Fruit fly (Drosophila melanogaster): Measurements from ENCODE around the gene CG3588.

Gene CG3588

DNA sequence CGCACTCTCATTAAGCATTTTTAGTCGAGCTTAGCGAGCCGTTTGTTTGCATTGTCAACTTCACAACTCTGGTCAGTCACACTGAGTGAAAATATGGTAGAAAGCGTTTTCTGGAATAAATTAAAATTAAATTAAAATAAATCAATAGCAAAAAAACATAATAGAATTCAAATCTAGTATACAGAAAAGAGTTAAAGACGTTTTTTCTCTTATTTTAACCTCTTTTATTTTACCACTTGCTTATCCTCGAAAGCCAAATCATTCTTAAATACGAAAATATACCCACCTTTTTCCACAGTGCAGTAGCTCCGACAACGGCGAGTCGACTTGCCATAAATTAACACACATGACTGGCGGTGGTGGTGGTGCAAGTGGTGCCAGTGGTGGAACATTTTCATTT is 32.1 kb downstream of the CG3588 start:
- TF ChIP-seq h (optimal IDR thresholded peaks at IDR 0.05) = no peak

DNA sequence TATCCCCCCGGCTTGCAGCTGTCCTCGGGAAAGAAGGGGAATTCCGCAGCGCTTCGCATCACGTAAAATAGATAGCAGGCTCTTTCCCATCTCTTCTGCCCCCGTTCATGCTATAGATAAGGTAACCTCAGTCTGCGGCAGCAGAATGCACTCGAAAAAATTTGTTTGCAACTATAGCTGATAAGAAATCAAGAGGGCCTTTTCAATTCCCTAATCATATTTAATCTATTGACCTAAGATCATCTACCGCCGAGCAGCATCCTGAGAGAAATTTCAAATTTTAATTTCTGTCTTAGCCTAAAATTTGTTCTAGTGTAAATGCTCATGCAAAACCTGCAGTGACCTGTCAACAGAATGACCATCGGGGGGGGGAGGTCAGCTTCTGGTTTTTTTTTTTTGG is 37.1 kb downstream of the CG3588 start:
- no peak for TF ChIP-seq psq (optimal IDR thresholded peaks at IDR 0.05)
- no peak for TF ChIP-seq h (optimal IDR thresholded peaks at IDR 0.05)
- TF ChIP-seq Myc (optimal IDR thresholded peaks at IDR 0.05) = no peak
- no peak for TF ChIP-seq Sin3A (optimal IDR thresholded peaks at IDR 0.05)
- TF ChIP-seq insv (optimal IDR thresholded peaks at IDR 0.05) = no peak
- TF ChIP-seq ttk (optimal IDR thresholded peaks at IDR 0.05) = no peak

DNA sequence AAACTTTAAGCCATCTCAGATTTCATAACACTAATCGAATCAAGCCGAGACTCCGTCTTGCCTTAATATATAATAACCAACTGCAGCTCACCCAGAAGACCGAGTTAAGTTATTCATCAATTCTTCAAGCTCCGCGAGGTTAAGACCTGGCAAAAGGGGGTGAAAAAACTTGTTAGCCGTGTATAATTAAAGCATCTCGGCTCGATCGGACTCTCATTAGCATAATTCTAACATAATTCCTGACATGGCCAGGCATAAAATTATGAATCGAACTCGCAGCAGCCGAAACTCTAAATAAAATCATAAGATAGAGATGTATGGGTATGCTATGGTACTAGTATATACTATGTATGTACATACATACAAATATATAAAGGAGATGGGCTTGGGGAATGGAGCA is 43.6 kb downstream of the CG3588 start:
- no peak for TF ChIP-seq Myc (optimal IDR thresholded peaks at IDR 0.05)
- TF ChIP-seq ttk (optimal IDR thresholded peaks at IDR 0.05) = no peak
- no peak for TF ChIP-seq insv (optimal IDR thresholded peaks at IDR 0.05)
- TF ChIP-seq psq (optimal IDR thresholded peaks at IDR 0.05) = no peak
- no peak for TF ChIP-seq h (optimal IDR thresholded peaks at IDR 0.05)
- TF ChIP-seq Sin3A (optimal IDR thresholded peaks at IDR 0.05) = no peak

DNA sequence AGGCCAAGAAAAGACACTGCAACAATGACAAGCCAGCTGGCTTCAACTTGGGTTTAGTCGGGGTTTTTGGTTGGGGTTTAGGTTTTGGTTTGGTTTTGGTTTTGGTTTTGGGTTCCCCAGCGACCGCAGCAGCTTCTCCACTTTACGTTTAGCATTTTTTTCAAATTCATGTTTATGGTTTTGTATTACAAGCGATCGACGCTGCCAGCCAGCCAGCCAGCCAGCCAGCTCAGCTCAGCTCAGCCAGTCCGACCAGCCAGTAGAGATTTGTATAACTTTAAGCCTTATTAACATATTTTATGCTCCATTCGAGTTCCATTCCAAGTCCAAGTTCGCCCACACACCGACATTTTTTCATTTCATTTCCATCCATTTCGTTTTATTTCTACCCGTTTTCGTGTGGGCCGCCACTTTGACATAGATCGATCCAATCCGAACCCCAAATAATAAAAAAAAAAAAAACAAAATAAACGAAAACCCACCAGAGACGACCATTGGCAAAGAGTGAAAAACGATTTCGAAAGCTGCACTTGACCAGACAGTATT is 44.3 kb downstream of the CG3588 start:
- no peak for TF ChIP-seq insv (optimal IDR thresholded peaks at IDR 0.05)
- no peak for TF ChIP-seq Sin3A (optimal IDR thresholded peaks at IDR 0.05)
- TF ChIP-seq psq (optimal IDR thresholded peaks at IDR 0.05) = no peak
- TF ChIP-seq ttk (optimal IDR thresholded peaks at IDR 0.05) = no peak
- no peak for TF ChIP-seq h (optimal IDR thresholded peaks at IDR 0.05)
- TF ChIP-seq Myc (optimal IDR thresholded peaks at IDR 0.05) = no peak

DNA sequence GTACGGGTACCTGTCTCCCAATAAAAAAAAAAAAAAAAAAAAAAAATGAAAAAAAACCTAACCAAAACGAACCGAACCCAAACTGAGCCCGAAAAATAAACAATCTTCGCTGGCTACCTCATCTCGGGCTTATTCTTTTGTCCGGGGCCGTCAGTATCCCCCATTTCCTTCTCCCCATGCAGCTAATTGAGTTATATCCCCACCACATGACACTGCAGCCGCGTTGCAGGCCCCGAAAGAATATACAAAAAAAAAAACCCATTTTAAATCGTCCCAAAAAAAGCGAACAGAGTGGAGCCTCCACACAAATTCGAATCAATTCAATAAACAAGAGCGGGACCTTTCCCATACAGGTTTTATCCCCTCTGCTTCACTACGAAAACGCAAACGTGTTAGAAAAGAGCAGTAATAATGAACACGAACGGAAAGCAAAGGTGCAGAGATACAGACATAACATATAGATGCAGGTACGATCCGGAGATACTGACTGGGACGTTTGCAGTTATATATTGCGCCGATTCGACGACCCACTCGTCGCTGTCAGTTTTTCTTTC is 45.2 kb downstream of the CG3588 start:
- no peak for TF ChIP-seq psq (optimal IDR thresholded peaks at IDR 0.05)
- TF ChIP-seq h (optimal IDR thresholded peaks at IDR 0.05) = no peak
- TF ChIP-seq ttk (optimal IDR thresholded peaks at IDR 0.05) = no peak
- TF ChIP-seq insv (optimal IDR thresholded peaks at IDR 0.05) = no peak
- no peak for TF ChIP-seq Myc (optimal IDR thresholded peaks at IDR 0.05)
- TF ChIP-seq Sin3A (optimal IDR thresholded peaks at IDR 0.05) = no peak

DNA sequence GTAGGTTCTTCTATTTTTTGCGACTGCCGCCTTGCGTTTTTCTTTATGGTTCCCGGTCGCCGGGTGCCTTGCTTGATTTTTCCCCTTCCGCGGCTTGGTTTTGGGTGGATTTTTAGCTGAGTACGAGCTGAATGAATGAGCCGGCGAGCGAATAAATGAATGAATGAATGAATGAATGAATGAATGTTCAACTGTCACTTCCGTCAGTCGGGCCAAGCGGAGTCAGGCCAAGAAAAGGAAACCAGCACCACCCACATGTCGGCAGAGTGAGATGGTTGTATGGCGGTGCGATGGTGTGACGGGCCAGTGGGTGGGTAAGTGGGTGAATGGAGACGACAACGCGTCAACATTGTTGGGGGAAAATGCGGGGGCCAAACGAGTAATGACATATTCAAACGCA is 49.5 kb downstream of the CG3588 start:
- TF ChIP-seq Myc (optimal IDR thresholded peaks at IDR 0.05) = no peak
- TF ChIP-seq insv (optimal IDR thresholded peaks at IDR 0.05) = no peak
- TF ChIP-seq ttk (optimal IDR thresholded peaks at IDR 0.05) = no peak
- TF ChIP-seq Sin3A (optimal IDR thresholded peaks at IDR 0.05) = no peak
- no peak for TF ChIP-seq psq (optimal IDR thresholded peaks at IDR 0.05)
- no peak for TF ChIP-seq h (optimal IDR thresholded peaks at IDR 0.05)

DNA sequence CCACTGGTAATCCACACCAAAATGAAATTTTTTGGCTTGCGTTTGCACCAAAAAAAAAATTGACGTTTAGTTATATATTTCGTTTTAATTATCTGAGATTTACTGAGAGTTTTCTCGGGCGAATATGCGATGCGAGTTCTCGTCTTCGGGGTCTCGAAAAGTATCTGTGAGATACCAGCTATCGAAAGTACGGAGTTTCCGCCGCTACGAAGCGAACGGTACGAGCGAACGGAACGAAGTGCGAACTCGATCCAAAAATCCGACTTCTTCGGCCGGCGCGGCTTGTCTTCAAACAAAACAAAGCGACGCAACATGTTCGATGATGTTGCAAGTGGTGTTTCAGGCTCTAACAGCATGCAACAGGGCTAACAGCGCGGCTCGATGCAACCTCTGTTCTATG is 54.0 kb downstream of the CG3588 start, which contains the start of gene rst:
TSS of gene rst (minus strand) at position 242 of the 400 bp plus-strand sequence.
- TF ChIP-seq ttk (optimal IDR thresholded peaks at IDR 0.05) (no peak), Sin3A (optimal IDR thresholded peaks at IDR 0.05) (no peak), psq (optimal IDR thresholded peaks at IDR 0.05) (no peak), Myc (optimal IDR thresholded peaks at IDR 0.05) (no peak), insv (optimal IDR thresholded peaks at IDR 0.05) (no peak), h (optimal IDR thresholded peaks at IDR 0.05) (no peak)
